Fruit fly (Drosophila melanogaster) whole organism, wandering third instar larva: ENCODE measurements around the gene Rtnl1.

Experiments used
- Abd-B ChIP-seq: fragments of >200 bp; optimal IDR thresholded peaks from 2 replicates; lab custom pipeline; 2017; ENCODE audit warnings: missing biosample characterization, missing genetic modification characterization
- CG9705 ChIP-seq: fragments of 200-800 bp; sonication (Bioruptor generic); optimal IDR thresholded peaks from 2 replicates; lab custom pipeline; 2018; ENCODE audit warnings: missing biosample characterization, mild to moderate bottlenecking, missing genetic modification characterization
- Dif ChIP-seq: fragments of 200-275, 200-300 bp; sonication (Bioruptor generic); optimal IDR thresholded peaks from 2 replicates; lab custom pipeline; 2018; ENCODE audit warnings: missing biosample characterization, missing genetic modification characterization; ENCODE audit not compliant: partially characterized antibody
- Hr83 ChIP-seq: fragments of 200-300 bp; sonication (Bioruptor generic); optimal IDR thresholded peaks from 2 replicates; lab custom pipeline; 2016; ENCODE audit warnings: missing biosample characterization, mild to moderate bottlenecking, missing genetic modification characterization, moderate library complexity; ENCODE audit not compliant: poor library complexity, severe bottlenecking
- Myc ChIP-seq: fragments of >200 bp; optimal IDR thresholded peaks from 2 replicates; lab custom pipeline; 2017
- br ChIP-seq: fragments of 200-800 bp; sonication (Bioruptor generic); optimal IDR thresholded peaks from 2 replicates; lab custom pipeline; 2016; ENCODE audit warnings: missing biosample characterization, missing genetic modification characterization
- brk ChIP-seq: fragments of 200-800 bp; sonication (Bioruptor generic); optimal IDR thresholded peaks from 2 replicates; lab custom pipeline; 2016; ENCODE audit warnings: missing biosample characterization, mild to moderate bottlenecking, missing genetic modification characterization
- dsf ChIP-seq: sonication (Bioruptor generic); optimal IDR thresholded peaks from 2 replicates; lab custom pipeline; 2016; ENCODE audit warnings: missing biosample characterization, missing genetic modification characterization, borderline replicate concordance
- foxo ChIP-seq, 2 experiments: fragments of 200-800 bp; sonication (Bioruptor generic); optimal IDR thresholded peaks; 2 replicates in 1 of 2; 3 replicates in 1 of 2; lab custom pipeline; 2016 to 2017; ENCODE audit warnings: missing biosample characterization in 2 of 2, missing genetic modification characterization in 2 of 2
- fru ChIP-seq: fragments of 200-800 bp; sonication (Bioruptor generic); optimal IDR thresholded peaks from 3 replicates; lab custom pipeline; 2016; ENCODE audit warnings: missing biosample characterization, mild to moderate bottlenecking, missing genetic modification characterization
- sage ChIP-seq: fragments of 200-800 bp; sonication (Bioruptor generic); optimal IDR thresholded peaks from 2 replicates; lab custom pipeline; 2016; ENCODE audit warnings: missing biosample characterization, mild to moderate bottlenecking, missing genetic modification characterization
- sv ChIP-seq: fragments of 200-800 bp; sonication (Bioruptor generic); optimal IDR thresholded peaks from 3 replicates; lab custom pipeline; 2016; ENCODE audit warnings: missing biosample characterization, missing genetic modification characterization
- usp ChIP-seq: fragments of >200 bp; optimal IDR thresholded peaks from 2 replicates; lab custom pipeline; 2017; ENCODE audit warnings: missing biosample characterization, missing genetic modification characterization
- woc ChIP-seq: sonication (Bioruptor generic); optimal IDR thresholded peaks from 2 replicates; lab custom pipeline; 2016; ENCODE audit warnings: missing biosample characterization, mild to moderate bottlenecking, missing genetic modification characterization

dm6 chr2L:5050825-5051224 is 41.3 kb upstream of the Rtnl1 start, which contains the start of gene CG9121:
- TF ChIP-seq CG9705 (GFP tag; lab: Kevin White, UChicago) (no peak), woc (GFP tag; lab: Kevin White, UChicago) (no peak), Myc (lab: Kevin White, UChicago) (no peak), usp (GFP tag; lab: Kevin White, UChicago) (no peak), dsf (no peak), brk (GFP tag; lab: Kevin White, UChicago) (no peak), foxo (GFP tag; optimal IDR thresholded peaks at IDR 0.05; lab: Kevin White, UChicago) (no peak), Dif (no peak), Abd-B (GFP tag; lab: Kevin White, UChicago) (no peak), Hr83 (GFP tag; lab: Kevin White, UChicago) (no peak), sage (GFP tag; lab: Kevin White, UChicago) (no peak), sv (no peak), br (GFP tag; lab: Kevin White, UChicago) (no peak), fru (no peak)
